Worm (Caenorhabditis elegans) whole organism, L4 larva: Measurements from ENCODE around the gene F21C10.11.

Source experiments
- F49E8.2 ChIP-seq: sonication (generic microtip); optimal IDR thresholded peaks from 2 replicates; lab custom pipeline; 2016; ENCODE audit warnings: missing compliant biosample characterization, mild to moderate bottlenecking, missing genetic modification characterization, borderline replicate concordance
- ZK546.5 ChIP-seq, 2 experiments: sonication (generic microtip); optimal IDR thresholded peaks; 2 replicates each; lab custom pipeline; 2017; ENCODE audit warnings: missing biosample characterization in 2 of 2, missing genetic modification characterization in 2 of 2
- aha-1 ChIP-seq: fragments of 150-350 bp; peaks from one replicate; lab custom pipeline; 2014; ENCODE audit warnings: missing biosample characterization, missing genetic modification characterization
- ama-1 ChIP-seq: fragments of 150-350 bp; optimal IDR thresholded peaks from 2 replicates; lab custom pipeline; 2014; ENCODE audit warnings: inconsistent platforms, mixed read lengths
- ceh-20 ChIP-seq: fragments of 200-800 bp; sonication (Bioruptor generic); IDR thresholded peaks from 2 replicates; pipeline ENCODE4 v1.3.6; 2022; ENCODE audit warnings: missing genetic modification reagents, missing genetic modification characterization, missing compliant biosample characterization
- ceh-28 ChIP-seq: fragments of 150-350 bp; optimal IDR thresholded peaks from 2 replicates; lab custom pipeline; 2014; ENCODE audit warnings: missing biosample characterization, missing genetic modification reagents, missing genetic modification characterization
- ceh-62 ChIP-seq: sonication (generic microtip); optimal IDR thresholded peaks from 2 replicates; lab custom pipeline; 2017; ENCODE audit warnings: missing biosample characterization, missing genetic modification characterization
- ceh-82 ChIP-seq: sonication (generic microtip); optimal IDR thresholded peaks from 2 replicates; lab custom pipeline; 2017; ENCODE audit warnings: missing biosample characterization, missing genetic modification characterization
- ces-1 ChIP-seq: fragments of 150-350 bp; sonication (generic microtip); optimal IDR thresholded peaks from 4 replicates; lab custom pipeline; 2014; ENCODE audit warnings: missing biosample characterization, missing genetic modification reagents, missing genetic modification characterization
- daf-12 ChIP-seq: fragments of 150-350 bp; optimal IDR thresholded peaks from 2 replicates; lab custom pipeline; 2014; ENCODE audit warnings: missing biosample characterization, missing genetic modification reagents, missing genetic modification characterization
- daf-16 ChIP-seq, 3 experiments: sonication (generic microtip); optimal IDR thresholded peaks; 2 replicates each; lab custom pipeline; 2016 to 2017; ENCODE audit warnings: missing genetic modification characterization in 3 of 3, missing genetic modification reagents in 3 of 3, mild to moderate bottlenecking in 2 of 3, missing compliant biosample characterization in 2 of 3, missing biosample characterization in 1 of 3, moderate library complexity in 1 of 3
- daf-8 ChIP-seq: fragments of 200-800 bp; sonication (Bioruptor generic); IDR thresholded peaks from 2 replicates; pipeline ENCODE4 v1.3.6; 2022; ENCODE audit warnings: missing genetic modification characterization, missing compliant biosample characterization
- dmd-6 ChIP-seq: fragments of 200-800 bp; sonication (Bioruptor generic); IDR thresholded peaks from 2 replicates; pipeline ENCODE4 v1.3.6; 2022; ENCODE audit warnings: missing genetic modification reagents, missing genetic modification characterization, missing compliant biosample characterization
- dmd-9 ChIP-seq: fragments of 200-800 bp; sonication (Bioruptor generic); IDR thresholded peaks from 2 replicates; pipeline ENCODE4 v1.3.6; 2022; ENCODE audit warnings: missing genetic modification reagents, missing genetic modification characterization, missing compliant biosample characterization
- duxl-1 ChIP-seq: sonication (generic microtip); optimal IDR thresholded peaks from 2 replicates; lab custom pipeline; 2016; ENCODE audit warnings: mild to moderate bottlenecking, missing genetic modification characterization, moderate library complexity, missing compliant biosample characterization; ENCODE audit not compliant: poor library complexity
- dve-1 ChIP-seq: sonication (generic microtip); optimal IDR thresholded peaks from 2 replicates; lab custom pipeline; 2017; ENCODE audit warnings: antibody characterized with exemption, mild to moderate bottlenecking, missing genetic modification characterization, missing compliant biosample characterization; ENCODE audit not compliant: insufficient read depth
- fkh-10 ChIP-seq: fragments of 150-350 bp; optimal IDR thresholded peaks from 2 replicates; lab custom pipeline; 2014; ENCODE audit warnings: missing biosample characterization, missing genetic modification reagents, missing genetic modification characterization
- fos-1 ChIP-seq: fragments of 150-350 bp; optimal IDR thresholded peaks from 2 replicates; lab custom pipeline; 2014; ENCODE audit warnings: missing biosample characterization, missing genetic modification characterization
- gei-8 ChIP-seq: fragments of 200-800 bp; sonication (Bioruptor generic); optimal IDR thresholded peaks from 2 replicates; lab custom pipeline; 2018; ENCODE audit warnings: mild to moderate bottlenecking, missing genetic modification characterization, missing compliant biosample characterization
- hif-1 ChIP-seq, 2 experiments: sonication (generic microtip); optimal IDR thresholded peaks; 2 replicates each; lab custom pipeline; 2016 to 2017; ENCODE audit warnings: missing compliant biosample characterization in 2 of 2, missing genetic modification characterization in 2 of 2, missing genetic modification reagents in 2 of 2, missing genotype in 2 of 2, mild to moderate bottlenecking in 1 of 2
- hlh-11 ChIP-seq: fragments of 200-800 bp; sonication (Bioruptor generic); optimal IDR thresholded peaks from 2 replicates; lab custom pipeline; 2018; ENCODE audit warnings: mild to moderate bottlenecking, missing genetic modification characterization, missing compliant biosample characterization
- hlh-30 ChIP-seq: sonication (generic microtip); optimal IDR thresholded peaks from 2 replicates; lab custom pipeline; 2017; ENCODE audit warnings: antibody characterized with exemption, mild to moderate bottlenecking, missing genetic modification characterization, missing compliant biosample characterization; ENCODE audit not compliant: insufficient read depth
- hmg-1.1 ChIP-seq: fragments of 200-800 bp; sonication (Bioruptor generic); IDR thresholded peaks from 2 replicates; pipeline ENCODE4 v1.3.6; 2022; ENCODE audit warnings: missing genetic modification reagents, missing genetic modification characterization, missing compliant biosample characterization
- lin-13 ChIP-seq: fragments of 150-350 bp; optimal IDR thresholded peaks from 2 replicates; lab custom pipeline; 2014; ENCODE audit warnings: missing biosample characterization, missing genetic modification reagents, missing genetic modification characterization
- lin-29 ChIP-seq: fragments of 200-800 bp; sonication (Bioruptor generic); IDR thresholded peaks from 2 replicates; pipeline ENCODE4 v1.3.6; 2022; ENCODE audit warnings: missing genetic modification reagents, missing genetic modification characterization, missing compliant biosample characterization
- lin-38 ChIP-seq: fragments of 200-800 bp; sonication (Bioruptor generic); IDR thresholded peaks from 2 replicates; pipeline ENCODE4 v1.3.6; 2022; ENCODE audit warnings: missing genetic modification reagents, missing genetic modification characterization, missing compliant biosample characterization
- lin-39 ChIP-seq: fragments of 150-350 bp; optimal IDR thresholded peaks from 2 replicates; lab custom pipeline; 2014; ENCODE audit warnings: missing biosample characterization, missing genetic modification reagents, missing genetic modification characterization
- lir-3 ChIP-seq: sonication (generic microtip); optimal IDR thresholded peaks from 2 replicates; lab custom pipeline; 2016; ENCODE audit warnings: mild to moderate bottlenecking, missing genetic modification characterization, missing compliant biosample characterization
- lsy-2 ChIP-seq, 2 experiments: fragments of 150-350 bp in 1 of 2; sonication (generic microtip) in 1 of 2; optimal IDR thresholded peaks; 2 replicates each; lab custom pipeline; 2014 to 2017; ENCODE audit warnings: missing biosample characterization in 2 of 2, missing genetic modification characterization in 2 of 2
- madf-5 ChIP-seq, 2 experiments: fragments of 200-800 bp; sonication (Bioruptor generic); IDR thresholded peaks; 2 replicates each; pipeline ENCODE4 v1.3.6; 2022; ENCODE audit warnings: missing compliant biosample characterization in 2 of 2, missing genetic modification characterization in 2 of 2
- mdl-1 ChIP-seq, 2 experiments: fragments of 150-350 bp in 1 of 2; sonication (generic microtip) in 1 of 2; optimal IDR thresholded peaks; 2 replicates each; lab custom pipeline; 2014 to 2017; ENCODE audit warnings: missing biosample characterization in 2 of 2, missing genetic modification characterization in 2 of 2
- mep-1 ChIP-seq: fragments of 150-350 bp; sonication (generic microtip); optimal IDR thresholded peaks from 3 replicates; lab custom pipeline; 2014; ENCODE audit warnings: missing biosample characterization, missing genetic modification characterization
- nhr-10 ChIP-seq: fragments of 150-350 bp; optimal IDR thresholded peaks from 2 replicates; lab custom pipeline; 2014; ENCODE audit warnings: missing biosample characterization, missing genetic modification characterization
- nhr-102 ChIP-seq: sonication (generic microtip); optimal IDR thresholded peaks from 2 replicates; lab custom pipeline; 2016; ENCODE audit warnings: mild to moderate bottlenecking, missing genetic modification characterization, moderate library complexity, missing compliant biosample characterization
- nhr-11 ChIP-seq: fragments of 150-350 bp; optimal IDR thresholded peaks from 2 replicates; lab custom pipeline; 2014; ENCODE audit warnings: missing biosample characterization, missing genetic modification characterization
- nhr-25 ChIP-seq: sonication (generic microtip); optimal IDR thresholded peaks from 2 replicates; lab custom pipeline; 2017; ENCODE audit warnings: missing genetic modification characterization, mild to moderate bottlenecking, missing compliant biosample characterization, antibody characterized with exemption, moderate library complexity, borderline replicate concordance; ENCODE audit not compliant: insufficient read depth
- nhr-42 ChIP-seq: fragments of 200-800 bp; sonication (Bioruptor generic); IDR thresholded peaks from 2 replicates; pipeline ENCODE4 v1.3.6; 2022; ENCODE audit warnings: missing genetic modification characterization, missing compliant biosample characterization
- nhr-48 ChIP-seq: sonication (generic microtip); optimal IDR thresholded peaks from 2 replicates; lab custom pipeline; 2016; ENCODE audit warnings: mild to moderate bottlenecking, missing genetic modification characterization, missing compliant biosample characterization
- nhr-77 ChIP-seq: fragments of 150-350 bp; optimal IDR thresholded peaks from 2 replicates; lab custom pipeline; 2014; ENCODE audit warnings: missing biosample characterization, missing genetic modification characterization
- pha-4 ChIP-seq, 2 experiments: fragments of 150-350 bp in 1 of 2; fragments of 200-800 bp in 1 of 2; sonication (Bioruptor generic) in 1 of 2; IDR thresholded peaks in 1 of 2; optimal IDR thresholded peaks in 1 of 2; 2 replicates each; pipeline versions ENCODE4 v1.3.6 to Lab custom; 2014 to 2022; ENCODE audit warnings: missing genetic modification characterization in 2 of 2, missing genetic modification reagents in 2 of 2, missing biosample characterization in 1 of 2, missing compliant biosample characterization in 1 of 2
- rbr-2 ChIP-seq: sonication (generic microtip); optimal IDR thresholded peaks from 2 replicates; lab custom pipeline; 2016; ENCODE audit warnings: missing genotype, missing genetic modification characterization, missing compliant biosample characterization
- saeg-2 ChIP-seq: fragments of 200-800 bp; sonication (Bioruptor generic); IDR thresholded peaks from 2 replicates; pipeline ENCODE4 v1.3.6; 2022; ENCODE audit warnings: missing genetic modification reagents, missing genetic modification characterization, missing compliant biosample characterization
- snpc-4 ChIP-seq: fragments of 150-350 bp; optimal IDR thresholded peaks from 2 replicates; lab custom pipeline; 2014; ENCODE audit warnings: missing biosample characterization, missing genetic modification characterization
- tag-97 ChIP-seq: fragments of 200-800 bp; sonication (Bioruptor generic); IDR thresholded peaks from 2 replicates; pipeline ENCODE4 v1.3.6; 2022; ENCODE audit warnings: missing genetic modification characterization, missing compliant biosample characterization
- tra-1 ChIP-seq: fragments of 200-800 bp; sonication (Bioruptor generic); IDR thresholded peaks from 2 replicates; pipeline ENCODE4 v1.3.6; 2022; ENCODE audit warnings: missing genetic modification reagents, missing genetic modification characterization, missing compliant biosample characterization
- unc-130 ChIP-seq: sonication (generic microtip); optimal IDR thresholded peaks from 2 replicates; lab custom pipeline; 2016; ENCODE audit warnings: missing genetic modification reagents, missing genetic modification characterization, missing compliant biosample characterization
- vab-7 ChIP-seq: fragments of 200-800 bp; sonication (Bioruptor generic); IDR thresholded peaks from 2 replicates; pipeline ENCODE4 v1.3.6; 2022; ENCODE audit warnings: missing genetic modification reagents, missing genetic modification characterization, missing compliant biosample characterization
- zip-11 ChIP-seq: fragments of 200-800 bp; sonication (Bioruptor generic); IDR thresholded peaks from 2 replicates; pipeline ENCODE4 v1.3.6; 2022; ENCODE audit warnings: missing genetic modification characterization, missing compliant biosample characterization

F21C10.11 gene

DNA sequence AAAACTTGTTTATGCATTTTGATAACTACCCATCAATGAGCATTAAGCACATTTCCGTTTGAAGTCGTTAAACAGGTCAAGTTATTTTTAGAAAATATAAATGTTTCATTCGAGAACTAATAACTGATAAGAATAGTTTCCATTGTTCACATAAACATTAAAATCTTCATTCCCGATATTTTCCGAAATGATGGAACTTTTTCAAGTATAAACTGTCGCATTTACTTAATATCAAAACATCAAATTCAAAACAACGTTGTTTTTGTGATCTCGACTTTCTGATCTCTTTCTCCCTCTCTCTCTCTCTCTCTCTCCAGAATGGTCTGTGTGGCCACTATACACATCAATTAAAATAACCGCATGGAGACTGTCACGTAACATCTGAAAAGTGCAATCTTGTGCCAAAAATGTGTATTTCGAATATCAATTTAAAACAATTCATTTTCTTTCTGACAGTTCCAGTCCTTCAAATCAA is 48.9 kb upstream of the F21C10.11 start (continued):
- TF ChIP-seq hlh-11 (tag; lab: Kevin White, UChicago) = peak; percentile 66
- no peak for TF ChIP-seq snpc-4 (tag; lab: Kevin White, UChicago)
- no peak for TF ChIP-seq lin-39
- peak; percentile 80 for TF ChIP-seq fos-1
- TF ChIP-seq nhr-11 = no peak
- TF ChIP-seq ama-1 (lab: Kevin White, UChicago) = no peak
- TF ChIP-seq dmd-9 (GFP tag; lab: Robert Waterston, UW) = no peak
- no peak for TF ChIP-seq F49E8.2 (tag; lab: Kevin White, UChicago)

DNA sequence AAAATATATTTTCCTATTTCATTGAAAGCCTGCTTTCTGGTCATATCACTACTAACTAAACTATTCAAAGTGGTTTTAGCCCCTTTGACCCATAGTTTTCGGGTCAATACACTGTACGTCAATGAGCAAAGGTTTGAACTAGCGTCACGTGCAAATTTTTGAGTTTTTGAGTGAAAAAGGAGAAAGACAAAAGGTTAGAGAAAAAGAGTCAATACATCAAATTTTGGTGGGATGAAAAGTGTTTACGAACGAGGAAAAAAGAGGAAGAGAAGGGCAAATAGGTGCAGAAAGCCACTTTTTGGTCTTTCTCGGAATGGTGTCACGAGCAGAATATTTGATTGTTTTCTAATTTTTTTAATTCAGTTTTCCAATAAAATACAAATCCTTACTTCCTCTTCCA is 47.5 kb upstream of the F21C10.11 start:
- no peak for TF ChIP-seq aha-1
- TF ChIP-seq hif-1 (tag; optimal IDR thresholded peaks at IDR 0.05; lab: Kevin White, UChicago) = no peak
- TF ChIP-seq lsy-2 (tag; optimal IDR thresholded peaks at IDR 0.05; lab: Kevin White, UChicago) = peak in 1 of 2 experiments; percentile 25
- no peak for TF ChIP-seq nhr-102 (tag; lab: Kevin White, UChicago)
- no peak for TF ChIP-seq madf-5 (GFP tag; IDR thresholded peaks at IDR 0.05; lab: Robert Waterston, UW)
- no peak for TF ChIP-seq tag-97 (GFP tag; lab: Robert Waterston, UW)
- TF ChIP-seq nhr-10 (tag; lab: Kevin White, UChicago) = no peak
- no peak for TF ChIP-seq duxl-1 (tag; lab: Kevin White, UChicago)
- TF ChIP-seq unc-130 (GFP tag; lab: Kevin White, UChicago) = no peak
- no peak for TF ChIP-seq saeg-2 (GFP tag; lab: Robert Waterston, UW)
- TF ChIP-seq lin-29 = no peak
- TF ChIP-seq pha-4 (GFP tag; IDR thresholded peaks at IDR 0.05; lab: Robert Waterston, UW) = 0 out of 2 replicates have a peak, but pooled peaks have one; percentile 35
- no peak for TF ChIP-seq pha-4 (tag; optimal IDR thresholded peaks at IDR 0.05; lab: Kevin White, UChicago)
- TF ChIP-seq hlh-11 (tag; lab: Kevin White, UChicago) = peak; percentile 35
- no peak for TF ChIP-seq hmg-1.1 (GFP tag; lab: Robert Waterston, UW)
- TF ChIP-seq nhr-11 = no peak
- no peak for TF ChIP-seq ZK546.5 (tag; optimal IDR thresholded peaks at IDR 0.05; lab: Kevin White, UChicago)
- no peak for TF ChIP-seq mep-1
- TF ChIP-seq ceh-62 (tag; lab: Kevin White, UChicago) = no peak
- TF ChIP-seq daf-8 (GFP tag; lab: Robert Waterston, UW) = no peak
- no peak for TF ChIP-seq tra-1 (GFP tag; lab: Robert Waterston, UW)
- TF ChIP-seq ceh-82 = no peak
- TF ChIP-seq ceh-20 (GFP tag; lab: Robert Waterston, UW) = no peak
- TF ChIP-seq lin-13 (GFP tag; lab: Kevin White, UChicago) = no peak
- TF ChIP-seq lir-3 (tag; lab: Kevin White, UChicago) = no peak
- no peak for TF ChIP-seq rbr-2 (tag; lab: Kevin White, UChicago)
- TF ChIP-seq daf-16 (GFP tag; optimal IDR thresholded peaks at IDR 0.05; lab: Kevin White, UChicago) = no peak
- TF ChIP-seq daf-16 (tag; optimal IDR thresholded peaks at IDR 0.05; lab: Kevin White, UChicago) = peak; percentile 59
- TF ChIP-seq nhr-42 = no peak
- no peak for TF ChIP-seq lin-38 (GFP tag; lab: Robert Waterston, UW)
- TF ChIP-seq snpc-4 (tag; lab: Kevin White, UChicago) = no peak
- no peak for TF ChIP-seq fos-1
- no peak for TF ChIP-seq fkh-10
- no peak for TF ChIP-seq nhr-25 (tag; lab: Kevin White, UChicago)
- TF ChIP-seq nhr-48 = no peak
- TF ChIP-seq nhr-77 = no peak
- peak; percentile 15 for TF ChIP-seq dve-1 (tag; lab: Kevin White, UChicago)
- TF ChIP-seq hlh-30 = peak; percentile 38
- TF ChIP-seq vab-7 (GFP tag; lab: Robert Waterston, UW) = no peak
- no peak for TF ChIP-seq ces-1 (GFP tag; lab: Kevin White, UChicago)
- peak in 1 of 2 experiments; percentile 32 for TF ChIP-seq mdl-1 (tag; optimal IDR thresholded peaks at IDR 0.05; lab: Kevin White, UChicago)
- TF ChIP-seq F49E8.2 (tag; lab: Kevin White, UChicago) = no peak
- no peak for TF ChIP-seq daf-12
- TF ChIP-seq zip-11 (GFP tag; lab: Robert Waterston, UW) = no peak
- no peak for TF ChIP-seq ceh-28
- TF ChIP-seq dmd-6 = peak; percentile 31
- no peak for TF ChIP-seq gei-8 (GFP tag; lab: Kevin White, UChicago)
